Worm (Caenorhabditis elegans): ENCODE results near the gene T20G5.12.

Gene T20G5.12

DNA sequence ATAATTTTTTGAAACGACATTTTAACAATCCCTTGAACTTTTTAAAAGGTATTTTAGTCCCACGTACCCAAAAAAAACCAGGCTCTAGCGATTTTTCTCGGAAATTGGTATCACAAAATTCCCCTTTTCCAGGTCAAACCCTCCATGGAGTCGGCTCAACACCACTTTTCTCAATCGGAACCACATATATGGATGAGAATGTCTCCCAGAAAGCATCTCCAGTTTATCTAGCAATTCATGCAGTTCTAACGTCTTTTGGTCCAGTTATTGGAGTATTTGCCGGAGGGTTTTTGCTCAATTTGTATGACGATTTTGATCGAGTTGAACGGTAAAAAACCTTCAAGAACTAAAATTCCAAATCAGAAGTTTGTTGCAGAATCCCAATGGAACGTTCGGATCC, 38.7 kb downstream of the T20G5.12 start:
- no peak for TF ChIP-seq lin-32 (GFP tag; optimal IDR thresholded peaks at IDR 0.05)
- no peak for TF ChIP-seq unc-39 (tag; optimal IDR thresholded peaks at IDR 0.05)
- no peak for TF ChIP-seq cnd-1 (tag; optimal IDR thresholded peaks at IDR 0.05)
- TF ChIP-seq unc-120 (tag; optimal IDR thresholded peaks at IDR 0.05; ENCODE audit: poor library complexity, severe bottlenecking) = no peak
- no peak for TF ChIP-seq sptf-1 (tag; optimal IDR thresholded peaks at IDR 0.05)
- no peak for TF ChIP-seq nhr-76 (tag; optimal IDR thresholded peaks at IDR 0.05)
- TF ChIP-seq tbx-8 (GFP tag; optimal IDR thresholded peaks at IDR 0.05) = no peak
- no peak for TF ChIP-seq ztf-11 (tag; optimal IDR thresholded peaks at IDR 0.05)
- no peak for TF ChIP-seq sem-2 (GFP tag; optimal IDR thresholded peaks at IDR 0.05)
- TF ChIP-seq lin-13 (tag; optimal IDR thresholded peaks at IDR 0.05) = no peak
- TF ChIP-seq bed-3 (GFP tag; optimal IDR thresholded peaks at IDR 0.05) = no peak
- TF ChIP-seq drap-1 (GFP tag; optimal IDR thresholded peaks at IDR 0.05) = no peak
- TF ChIP-seq lsy-2 (tag; optimal IDR thresholded peaks at IDR 0.05) = no peak
- TF ChIP-seq flh-1 (GFP tag; optimal IDR thresholded peaks at IDR 0.05) = no peak
- no peak for TF ChIP-seq elt-3 (tag; optimal IDR thresholded peaks at IDR 0.05)
- TF ChIP-seq M03D4.4 (tag; optimal IDR thresholded peaks at IDR 0.05) = no peak
- TF ChIP-seq nhr-2 (tag; optimal IDR thresholded peaks at IDR 0.05) = no peak

DNA sequence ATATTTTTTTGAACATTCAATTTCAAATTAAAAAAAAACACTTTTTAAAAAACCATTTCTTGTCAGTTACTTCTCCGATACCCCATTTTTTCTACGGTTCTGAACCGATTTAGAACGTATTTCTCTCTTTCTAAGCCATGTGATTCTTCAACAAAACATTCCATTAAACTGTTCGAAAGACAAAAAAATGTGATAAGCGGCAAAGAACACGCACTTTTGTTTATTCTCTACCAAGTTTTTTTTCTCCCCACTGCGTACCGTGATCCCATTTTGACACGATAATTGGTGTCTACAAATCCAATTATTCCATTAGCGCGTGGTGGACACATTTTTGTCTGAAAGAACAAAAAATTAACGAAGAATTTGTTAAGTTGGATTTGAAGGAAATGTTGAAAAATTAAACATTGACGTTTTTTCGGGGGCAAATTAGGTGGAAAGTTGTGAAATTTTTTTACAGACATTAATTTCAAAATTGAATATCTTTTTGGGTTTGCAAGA, 40.0 kb downstream of the T20G5.12 start:
- TF ChIP-seq nhr-237 (tag; optimal IDR thresholded peaks at IDR 0.05) = no peak
- no peak for TF ChIP-seq sptf-1 (tag; optimal IDR thresholded peaks at IDR 0.05)

DNA sequence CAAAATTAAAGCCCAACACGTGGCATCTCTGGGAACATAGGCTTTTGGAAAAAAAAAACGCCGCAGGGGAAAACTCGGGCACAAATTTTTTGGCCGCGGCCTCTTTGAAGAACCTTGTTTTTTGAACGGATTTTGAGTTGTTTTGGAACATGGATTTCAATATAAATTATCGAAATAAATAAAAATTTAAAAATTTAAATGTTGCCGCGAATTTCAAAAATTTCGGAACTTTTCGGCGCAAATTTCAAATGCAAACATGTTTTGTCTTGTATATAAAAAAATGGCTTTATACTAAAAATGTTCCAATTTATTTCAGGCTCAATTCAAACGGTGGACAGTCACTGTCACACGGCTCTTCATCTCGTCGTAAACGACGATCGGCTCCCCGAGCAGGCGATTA, 42.6 kb downstream of the T20G5.12 start:
- no peak for TF ChIP-seq snpc-4 (tag; optimal IDR thresholded peaks at IDR 0.05)

DNA sequence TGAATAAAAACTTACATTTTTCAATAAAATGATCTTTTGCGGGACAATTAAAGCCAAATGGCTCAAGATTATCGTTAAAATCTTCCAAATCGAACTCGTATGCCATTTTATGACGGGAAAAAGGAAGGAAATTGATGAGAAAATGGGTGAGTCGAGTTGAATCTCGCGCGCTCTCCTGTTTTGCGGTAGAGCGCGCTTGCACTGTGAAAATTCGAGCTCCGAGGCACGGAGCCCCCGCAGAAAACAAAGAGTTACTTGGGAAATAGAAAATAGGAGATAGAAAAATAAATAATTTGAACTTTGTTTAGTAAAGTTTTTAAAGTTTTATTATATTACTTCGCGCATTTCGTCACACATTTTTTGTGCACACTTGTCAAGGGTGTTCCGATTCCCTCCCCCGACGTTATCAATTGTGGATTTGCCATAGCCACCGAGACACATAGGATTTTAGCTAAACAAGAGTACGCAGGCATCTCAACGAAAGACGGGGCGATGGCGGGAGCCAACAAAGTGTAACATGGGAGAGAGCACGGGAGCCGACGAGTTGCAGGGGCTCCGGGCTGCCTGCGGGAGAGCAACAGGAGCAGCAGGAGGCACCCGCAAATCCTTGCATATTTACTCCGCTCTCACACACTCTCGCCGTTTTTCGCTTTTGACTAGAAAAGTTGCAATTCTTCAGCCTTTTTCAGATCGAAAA, 47.2 kb downstream of the T20G5.12 start, which contains the start of the genes div-1 and cor-1:
div-1 (minus strand) TSS at position 119 of the 697 bp plus-strand sequence.
cor-1 (plus strand) TSS at position 671 of the 697 bp plus-strand sequence.
- TF ChIP-seq mep-1 (tag; optimal IDR thresholded peaks at IDR 0.05) (peak; percentile 69), nhr-76 (tag; optimal IDR thresholded peaks at IDR 0.05) (no peak), sptf-1 (tag; optimal IDR thresholded peaks at IDR 0.05) (no peak), ceh-43 (GFP tag; optimal IDR thresholded peaks at IDR 0.05) (no peak), cnd-1 (tag; optimal IDR thresholded peaks at IDR 0.05) (no peak), nhr-237 (tag; optimal IDR thresholded peaks at IDR 0.05) (peak; percentile 66), lsy-2 (tag; optimal IDR thresholded peaks at IDR 0.05) (peak; percentile 39), ceh-39 (tag; optimal IDR thresholded peaks at IDR 0.05) (no peak), tbx-8 (GFP tag; optimal IDR thresholded peaks at IDR 0.05) (no peak), snpc-4 (tag; optimal IDR thresholded peaks at IDR 0.05) (no peak), nhr-28 (tag; optimal IDR thresholded peaks at IDR 0.05) (no peak), unc-39 (tag; optimal IDR thresholded peaks at IDR 0.05) (no peak), pha-4 (tag; optimal IDR thresholded peaks at IDR 0.05) (no peak), ham-2 (GFP tag; optimal IDR thresholded peaks at IDR 0.05) (no peak), hlh-1 (tag; optimal IDR thresholded peaks at IDR 0.05) (peak; percentile 29), ceh-83 (GFP tag; optimal IDR thresholded peaks at IDR 0.05) (no peak), lin-32 (GFP tag; optimal IDR thresholded peaks at IDR 0.05) (no peak), zip-8 (tag; optimal IDR thresholded peaks at IDR 0.05) (no peak), nhr-12 (tag; optimal IDR thresholded peaks at IDR 0.05) (no peak), flh-1 (GFP tag; optimal IDR thresholded peaks at IDR 0.05) (no peak), elt-3 (tag; optimal IDR thresholded peaks at IDR 0.05) (no peak), M03D4.4 (tag; optimal IDR thresholded peaks at IDR 0.05) (no peak), unc-120 (tag; optimal IDR thresholded peaks at IDR 0.05; ENCODE audit: poor library complexity, severe bottlenecking) (peak; percentile 60), mls-2 (tag; optimal IDR thresholded peaks at IDR 0.05) (no peak), ces-1 (GFP tag; optimal IDR thresholded peaks at IDR 0.05) (no peak), drap-1 (GFP tag; optimal IDR thresholded peaks at IDR 0.05) (no peak), sem-2 (GFP tag; optimal IDR thresholded peaks at IDR 0.05) (no peak), nhr-2 (tag; optimal IDR thresholded peaks at IDR 0.05) (no peak), unc-62 (GFP tag; optimal IDR thresholded peaks at IDR 0.05) (no peak)

DNA sequence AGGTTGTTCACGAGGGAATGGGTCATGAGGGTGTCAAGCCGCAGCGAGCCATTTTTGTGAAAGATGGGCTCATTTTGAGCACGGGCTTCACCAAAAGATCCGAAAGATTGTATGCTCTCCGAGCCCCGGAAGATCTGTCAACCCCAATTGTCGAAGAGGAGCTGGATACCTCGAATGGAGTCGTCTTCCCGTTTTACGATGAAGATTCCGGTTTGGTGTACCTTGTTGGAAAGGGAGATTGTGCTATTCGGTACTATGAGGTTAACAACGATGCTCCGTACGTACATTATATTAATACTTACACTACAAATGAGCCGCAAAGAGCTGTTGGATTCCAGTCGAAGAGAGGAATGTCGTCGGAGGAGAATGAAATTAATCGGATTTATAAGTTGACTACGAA, 49.7 kb downstream of the T20G5.12 start:
- no peak for TF ChIP-seq ceh-83 (GFP tag; optimal IDR thresholded peaks at IDR 0.05)
- no peak for TF ChIP-seq ceh-39 (tag; optimal IDR thresholded peaks at IDR 0.05)
- TF ChIP-seq ceh-43 (GFP tag; optimal IDR thresholded peaks at IDR 0.05) = no peak
- TF ChIP-seq nhr-12 (tag; optimal IDR thresholded peaks at IDR 0.05) = no peak
- no peak for TF ChIP-seq hlh-1 (tag; optimal IDR thresholded peaks at IDR 0.05)
- TF ChIP-seq cnd-1 (tag; optimal IDR thresholded peaks at IDR 0.05) = no peak
- TF ChIP-seq blmp-1 (tag; optimal IDR thresholded peaks at IDR 0.05) = no peak
- TF ChIP-seq sptf-1 (tag; optimal IDR thresholded peaks at IDR 0.05) = no peak
- TF ChIP-seq zip-8 (tag; optimal IDR thresholded peaks at IDR 0.05) = no peak
- no peak for TF ChIP-seq snpc-4 (tag; optimal IDR thresholded peaks at IDR 0.05)
- TF ChIP-seq tbx-8 (GFP tag; optimal IDR thresholded peaks at IDR 0.05) = no peak
- no peak for TF ChIP-seq drap-1 (GFP tag; optimal IDR thresholded peaks at IDR 0.05)
- TF ChIP-seq bed-3 (GFP tag; optimal IDR thresholded peaks at IDR 0.05) = no peak
- TF ChIP-seq mep-1 (tag; optimal IDR thresholded peaks at IDR 0.05) = no peak
- TF ChIP-seq elt-1 (tag; optimal IDR thresholded peaks at IDR 0.05; ENCODE audit: borderline replicate concordance, insufficient read depth) = no peak

All from whole organism, mixed stage, embryonic.